Worm (Caenorhabditis elegans) whole organism, L4 larva: ENCODE measurements around the gene F14H3.5.

Experiments used
- ZK546.5 ChIP-seq, 2 experiments: sonication (generic microtip); optimal IDR thresholded peaks; 2 replicates each; lab custom pipeline; 2017; ENCODE audit warnings: missing biosample characterization in 2 of 2, missing genetic modification characterization in 2 of 2
- dpl-1 ChIP-seq: fragments of 150-350 bp; optimal IDR thresholded peaks from 2 replicates; lab custom pipeline; 2014; ENCODE audit warnings: missing biosample characterization, missing genetic modification reagents, missing genetic modification characterization
- hmg-1.1 ChIP-seq: fragments of 200-800 bp; sonication (Bioruptor generic); IDR thresholded peaks from 2 replicates; pipeline ENCODE4 v1.3.6; 2022; ENCODE audit warnings: missing genetic modification reagents, missing genetic modification characterization, missing compliant biosample characterization
- lsy-2 ChIP-seq, 2 experiments: fragments of 150-350 bp in 1 of 2; sonication (generic microtip) in 1 of 2; optimal IDR thresholded peaks; 2 replicates each; lab custom pipeline; 2014 to 2017; ENCODE audit warnings: missing biosample characterization in 2 of 2, missing genetic modification characterization in 2 of 2
- nhr-237 ChIP-seq: sonication (generic microtip); optimal IDR thresholded peaks from 2 replicates; lab custom pipeline; 2017; ENCODE audit warnings: missing biosample characterization, missing genetic modification characterization
- zag-1 ChIP-seq: fragments of 150-350 bp; optimal IDR thresholded peaks from 2 replicates; lab custom pipeline; 2014; ENCODE audit warnings: missing biosample characterization, missing genetic modification characterization
- zfp-2 ChIP-seq: sonication (generic microtip); optimal IDR thresholded peaks from 2 replicates; lab custom pipeline; 2016; ENCODE audit warnings: mild to moderate bottlenecking, missing genetic modification characterization, missing compliant biosample characterization

DNA sequence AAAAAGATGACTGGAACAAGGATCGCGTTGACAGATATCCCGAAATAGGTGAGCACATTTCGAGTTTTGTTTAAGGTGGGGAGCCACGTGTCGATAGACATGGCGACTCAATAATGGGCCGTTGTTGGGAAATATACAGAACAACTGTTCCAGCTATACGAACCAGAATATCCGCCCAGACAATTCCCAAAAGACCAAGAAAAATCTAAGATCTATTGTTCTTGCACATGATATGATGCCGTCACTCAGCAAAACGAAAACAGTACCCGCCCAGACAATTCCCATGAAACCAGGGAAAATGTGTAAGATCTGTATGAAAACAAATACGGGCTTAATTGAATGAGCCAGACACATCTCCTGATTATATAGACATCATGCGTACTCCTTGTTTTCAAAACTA is 49.4 kb downstream of the F14H3.5 start, which contains the start of gene str-231:
- TF ChIP-seq zag-1 (tag; lab: Kevin White, UChicago), result no peak
- no peak for TF ChIP-seq zfp-2
- no peak for TF ChIP-seq ZK546.5 (tag; optimal IDR thresholded peaks at IDR 0.05; lab: Kevin White, UChicago)
- no peak for TF ChIP-seq hmg-1.1
- no peak for TF ChIP-seq lsy-2 (tag; optimal IDR thresholded peaks at IDR 0.05; lab: Kevin White, UChicago)
- TF ChIP-seq dpl-1 (GFP tag; lab: Kevin White, UChicago), result no peak
- no peak for TF ChIP-seq nhr-237 (tag; lab: Kevin White, UChicago)
